Worm (Caenorhabditis elegans): ENCODE results near the gene sphk-1.

DNA sequence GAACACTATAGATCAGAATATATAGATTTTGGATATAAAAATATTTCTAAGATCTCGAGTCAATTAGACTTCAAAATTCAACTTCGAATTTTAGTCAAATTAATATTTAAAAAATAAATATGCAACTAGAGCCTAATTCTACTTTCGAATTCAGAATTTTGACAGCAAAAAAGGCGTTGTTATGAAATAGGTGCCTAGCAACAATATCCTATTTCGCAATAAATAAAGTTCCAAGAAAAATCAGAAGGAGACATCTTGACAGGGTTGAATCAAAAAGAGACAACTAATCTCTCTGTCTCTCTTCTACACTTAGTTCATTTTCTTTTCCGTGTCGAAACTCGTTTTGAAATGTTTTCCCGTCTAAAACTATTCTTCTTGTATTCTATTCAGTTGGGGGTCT is 26.1 kb downstream of the sphk-1 start:
- no peak for TF ChIP-seq ama-1 (optimal IDR thresholded peaks at IDR 0.05)
- TF ChIP-seq ama-1 (GFP tag; optimal IDR thresholded peaks at IDR 0.05): no peak
- no peak for TF ChIP-seq madf-8 (GFP tag; conservative IDR thresholded peaks at IDR 0.05)
- TF ChIP-seq nfya-2 (GFP tag; IDR thresholded peaks at IDR 0.05): no peak
- no peak for TF ChIP-seq ztf-28 (GFP tag; IDR thresholded peaks at IDR 0.05)
- TF ChIP-seq nhr-90 (tag; optimal IDR thresholded peaks at IDR 0.05): no peak
- TF ChIP-seq hlh-26 (GFP tag; conservative IDR thresholded peaks at IDR 0.05): no peak
- no peak for TF ChIP-seq atf-7 (tag; optimal IDR thresholded peaks at IDR 0.05)
- no peak for TF ChIP-seq ztf-18 (tag; optimal IDR thresholded peaks at IDR 0.05)
- TF ChIP-seq nhr-80 (tag; optimal IDR thresholded peaks at IDR 0.05): no peak
- TF ChIP-seq F57A8.1 (GFP tag; optimal IDR thresholded peaks at IDR 0.05): no peak
